Fruit fly (Drosophila melanogaster) S2 (cell line): ENCODE measurements around the gene Nnp-1.

ENCODE experiments used
- CG8478 ChIP-seq: fragments of >200 bp; optimal IDR thresholded peaks from 2 replicates; lab custom pipeline; 2018
- CTCF ChIP-seq, 2 experiments: fragments of >200 bp; optimal IDR thresholded peaks; 2 replicates each; lab custom pipeline; 2018

DNA sequence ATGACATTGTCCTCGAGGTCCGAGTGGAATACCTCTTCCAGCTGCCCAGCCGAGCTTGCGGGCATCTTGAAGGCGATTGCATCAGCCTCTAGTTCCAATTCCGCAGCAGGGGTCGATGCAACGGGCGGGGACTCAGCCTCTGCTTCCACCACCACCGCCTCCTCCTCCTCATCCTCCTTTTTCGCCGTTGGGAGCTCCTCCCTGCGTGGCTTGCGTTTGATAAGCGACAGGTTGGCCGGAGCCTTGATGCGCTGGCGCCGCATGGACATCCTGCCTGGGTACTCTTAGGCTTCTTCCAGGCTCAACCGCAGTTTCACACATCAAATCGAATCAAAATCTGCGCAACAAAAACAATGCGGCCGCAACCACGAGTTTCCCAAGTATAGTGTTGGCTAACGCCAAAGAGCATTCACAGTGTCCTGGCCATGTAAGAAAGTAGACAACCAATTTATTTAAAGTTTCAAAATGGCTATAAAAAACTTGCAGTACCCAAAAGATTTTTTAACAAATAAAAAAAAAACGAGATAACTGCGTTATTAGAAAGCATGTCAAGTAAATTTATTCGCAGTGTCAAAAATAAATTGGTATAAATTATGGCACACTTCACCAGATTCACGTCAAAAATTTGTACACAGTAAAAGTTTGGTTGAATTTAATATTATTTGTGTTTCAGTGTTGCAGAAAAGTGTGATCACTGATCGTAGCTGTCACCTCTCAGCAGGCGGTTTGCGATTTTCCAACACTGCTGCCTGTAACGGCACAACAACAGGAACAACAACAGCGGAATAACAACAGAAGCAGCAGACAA is 7.7 kb upstream of the Nnp-1 start, which contains the start of the genes Bdp1 and CG6565:
- TF ChIP-seq CG8478 (lab: Kevin White, UChicago) = no peak
- no peak for TF ChIP-seq CTCF (optimal IDR thresholded peaks at IDR 0.05; lab: Kevin White, UChicago)
